Fruit fly (Drosophila melanogaster) whole organism, embryonic: Measurements from ENCODE around the gene CG43389.

ENCODE experiments used
- Aef1 ChIP-seq: fragments of 200-800 bp; sonication (Bioruptor generic); IDR thresholded peaks from 3 replicates; pipeline ENCODE4 v1.3.6; 2022; ENCODE audit warnings: missing biosample characterization, missing genetic modification characterization
- Asciz ChIP-seq: fragments of 200-800 bp; sonication (Bioruptor generic); optimal IDR thresholded peaks from 2 replicates; lab custom pipeline; 2017; ENCODE audit warnings: missing biosample characterization, mild to moderate bottlenecking, missing genetic modification characterization, missing genetic modification reagents
- Atf3 ChIP-seq: fragments of 200-800 bp; sonication (Bioruptor generic); optimal IDR thresholded peaks from 3 replicates; lab custom pipeline; 2016; ENCODE audit warnings: missing biosample characterization, missing genetic modification characterization
- CG10366 ChIP-seq: fragments of 200-800 bp; sonication (Bioruptor generic); IDR thresholded peaks from 2 replicates; pipeline ENCODE4 v1.3.6; 2022; ENCODE audit warnings: missing biosample characterization, missing genetic modification characterization
- CG10543 ChIP-seq: fragments of 200-800 bp; sonication (Bioruptor generic); optimal IDR thresholded peaks from 3 replicates; lab custom pipeline; 2017; ENCODE audit warnings: missing biosample characterization, mild to moderate bottlenecking, missing genetic modification characterization, moderate library complexity
- CG10654 ChIP-seq: fragments of 200-800 bp; sonication (Bioruptor generic); optimal IDR thresholded peaks from 2 replicates; lab custom pipeline; 2016; ENCODE audit warnings: missing biosample characterization, missing genetic modification characterization
- CG10959 ChIP-seq: fragments of 200-800 bp; sonication (Bioruptor generic); IDR thresholded peaks from 2 replicates; pipeline ENCODE4 v1.3.6; 2022; ENCODE audit warnings: missing biosample characterization, missing genetic modification characterization
- CG10979 ChIP-seq: fragments of 200-800 bp; sonication (Bioruptor generic); optimal IDR thresholded peaks from 2 replicates; lab custom pipeline; 2018; ENCODE audit warnings: missing biosample characterization, mild to moderate bottlenecking, missing genetic modification characterization, moderate library complexity
- CG11247 ChIP-seq: fragments of 200-800 bp; sonication (Bioruptor generic); IDR thresholded peaks from 2 replicates; pipeline ENCODE4 v1.3.6; 2022; ENCODE audit warnings: missing biosample characterization, missing genetic modification characterization
- CG13775 ChIP-seq: fragments of 200-800 bp; sonication (Bioruptor generic); optimal IDR thresholded peaks from 3 replicates; lab custom pipeline; 2017; ENCODE audit warnings: missing biosample characterization, mild to moderate bottlenecking, missing genetic modification characterization
- CG14441 ChIP-seq: fragments of 200-800 bp; sonication (Bioruptor generic); IDR thresholded peaks from 2 replicates; pipeline ENCODE4 v1.3.6; 2022; ENCODE audit warnings: missing biosample characterization, missing genetic modification characterization
- CG17802 ChIP-seq: fragments of 200-800 bp; sonication (Bioruptor generic); optimal IDR thresholded peaks from 2 replicates; lab custom pipeline; 2018; ENCODE audit warnings: missing biosample characterization, mild to moderate bottlenecking, missing genetic modification characterization, moderate library complexity
- CG1792 ChIP-seq: fragments of 200-800 bp; sonication (Bioruptor generic); optimal IDR thresholded peaks from 2 replicates; lab custom pipeline; 2016; ENCODE audit warnings: missing biosample characterization, missing genetic modification characterization
- CG32532 ChIP-seq: fragments of 200-800 bp; sonication (Bioruptor generic); IDR thresholded peaks from 2 replicates; pipeline ENCODE4 v1.3.6; 2022; ENCODE audit warnings: missing biosample characterization, missing genetic modification characterization
- CG32772 ChIP-seq: fragments of 200-800 bp; sonication (Bioruptor generic); IDR thresholded peaks from 2 replicates; pipeline ENCODE4 v1.3.6; 2022; ENCODE audit warnings: missing biosample characterization, missing genetic modification characterization
- CG3726 ChIP-seq: fragments of 200-800 bp; sonication (Bioruptor generic); IDR thresholded peaks from 3 replicates; pipeline ENCODE4, ENCODE4 v1.3.6; 2022; ENCODE audit warnings: missing biosample characterization, missing genetic modification characterization
- CG42726 ChIP-seq: fragments of 200-800 bp; sonication (Bioruptor generic); IDR thresholded peaks from 2 replicates; pipeline ENCODE4 v1.3.6; 2022; ENCODE audit warnings: missing biosample characterization, missing genetic modification characterization; ENCODE audit not compliant: partially characterized antibody
- CG6654 ChIP-seq: fragments of 200-800 bp; sonication (Bioruptor generic); optimal IDR thresholded peaks from 2 replicates; lab custom pipeline; 2017; ENCODE audit warnings: missing biosample characterization, mild to moderate bottlenecking, missing genetic modification characterization
- CG7839 ChIP-seq: fragments of 200-800 bp; sonication (Bioruptor generic); optimal IDR thresholded peaks from 3 replicates; lab custom pipeline; 2018; ENCODE audit warnings: missing biosample characterization, mild to moderate bottlenecking, missing genetic modification characterization, moderate library complexity
- CG9932 ChIP-seq: fragments of 200-800 bp; sonication (Bioruptor generic); IDR thresholded peaks from 2 replicates; pipeline ENCODE4 v1.3.6; 2022; ENCODE audit warnings: missing biosample characterization, missing genetic modification characterization
- CTCF ChIP-seq: fragments of 200-800 bp; sonication (Bioruptor generic); optimal IDR thresholded peaks from 2 replicates; lab custom pipeline; 2017; ENCODE audit warnings: missing biosample characterization, mild to moderate bottlenecking, missing genetic modification characterization, moderate library complexity
- Chrac-16 ChIP-seq: fragments of 200-800 bp; sonication (Bioruptor generic); optimal IDR thresholded peaks from 3 replicates; lab custom pipeline; 2016; ENCODE audit warnings: missing biosample characterization, missing genetic modification characterization
- Deaf1 ChIP-seq: fragments of 200-800 bp; optimal IDR thresholded peaks from 3 replicates; lab custom pipeline; 2019; ENCODE audit warnings: missing biosample characterization, mild to moderate bottlenecking, missing genetic modification characterization, moderate library complexity
- Dll ChIP-seq: fragments of 200-800 bp; sonication (Bioruptor generic); IDR thresholded peaks from 4 replicates; pipeline ENCODE4 v1.3.6; 2022; ENCODE audit warnings: missing biosample characterization, missing genetic modification characterization; ENCODE audit not compliant: partially characterized antibody
- Fer3 ChIP-seq: fragments of 200-800 bp; sonication (Bioruptor generic); optimal IDR thresholded peaks from 2 replicates; lab custom pipeline; 2018; ENCODE audit warnings: missing biosample characterization, mild to moderate bottlenecking, missing genetic modification characterization, moderate library complexity
- HHEX ChIP-seq: fragments of 200-800 bp; sonication (Bioruptor generic); optimal IDR thresholded peaks from 3 replicates; lab custom pipeline; 2017; ENCODE audit warnings: missing biosample characterization, mild to moderate bottlenecking, missing genetic modification characterization, missing genetic modification reagents
- Jarid2 ChIP-seq: fragments of 200-800 bp; sonication (Bioruptor generic); optimal IDR thresholded peaks from 3 replicates; lab custom pipeline; 2017; ENCODE audit warnings: mild to moderate bottlenecking, missing biosample characterization, missing genetic modification reagents, missing genetic modification characterization
- MBD-R2 ChIP-seq: fragments of 200-800 bp; sonication (Bioruptor generic); IDR thresholded peaks from 2 replicates; pipeline ENCODE4 v1.3.6; 2022; ENCODE audit warnings: missing biosample characterization, missing genetic modification characterization
- Nf-YC ChIP-seq: fragments of 200-800 bp; optimal IDR thresholded peaks from 3 replicates; lab custom pipeline; 2019; ENCODE audit warnings: missing biosample characterization, mild to moderate bottlenecking, missing genetic modification characterization, moderate library complexity
- Oaz ChIP-seq: fragments of 200-800 bp; sonication (Bioruptor generic); IDR thresholded peaks from 2 replicates; pipeline ENCODE4 v1.3.6; 2022; ENCODE audit warnings: missing biosample characterization, missing genetic modification characterization
- Pdp1 ChIP-seq, 2 experiments: fragments of 200-800 bp; sonication (Bioruptor generic); optimal IDR thresholded peaks; 3 replicates each; lab custom pipeline; 2016; ENCODE audit warnings: missing biosample characterization in 2 of 2, missing genetic modification characterization in 2 of 2, mild to moderate bottlenecking in 1 of 2, moderate library complexity in 1 of 2
- ase ChIP-seq: fragments of 200-800 bp; sonication (Bioruptor generic); IDR thresholded peaks from 3 replicates; pipeline ENCODE4 v1.3.6; 2022; ENCODE audit warnings: missing biosample characterization, missing genetic modification characterization
- bsh ChIP-seq, 2 experiments: fragments of 200-800 bp; sonication (Bioruptor generic); optimal IDR thresholded peaks; 2 replicates each; lab custom pipeline; 2017 to 2018; ENCODE audit warnings: mild to moderate bottlenecking in 2 of 2, missing biosample characterization in 2 of 2, missing genetic modification characterization in 2 of 2, moderate library complexity in 1 of 2
- corto ChIP-seq: fragments of 200-800 bp; sonication (Bioruptor generic); optimal IDR thresholded peaks from 2 replicates; lab custom pipeline; 2016; ENCODE audit warnings: missing biosample characterization, mild to moderate bottlenecking, missing genetic modification characterization, moderate library complexity
- dati ChIP-seq: fragments of 200-800 bp; sonication (Bioruptor generic); IDR thresholded peaks from 2 replicates; pipeline ENCODE4 v1.3.6; 2022; ENCODE audit warnings: missing biosample characterization, missing genetic modification characterization
- dmrt11E ChIP-seq: fragments of 200-800 bp; sonication (Bioruptor generic); optimal IDR thresholded peaks from 3 replicates; lab custom pipeline; 2018; ENCODE audit warnings: missing biosample characterization, mild to moderate bottlenecking, missing genetic modification characterization, moderate library complexity
- eyg ChIP-seq: fragments of 200-800 bp; sonication (Bioruptor generic); optimal IDR thresholded peaks from 3 replicates; lab custom pipeline; 2016; ENCODE audit warnings: missing biosample characterization, missing genetic modification characterization
- gsb ChIP-seq: fragments of 200-800 bp; sonication (Bioruptor generic); IDR thresholded peaks from 2 replicates; pipeline ENCODE4 v1.3.6; 2022; ENCODE audit warnings: missing biosample characterization, missing genetic modification characterization
- jing ChIP-seq: fragments of 200-800 bp; sonication (Bioruptor generic); optimal IDR thresholded peaks from 2 replicates; lab custom pipeline; 2018; ENCODE audit warnings: missing biosample characterization, mild to moderate bottlenecking, missing genetic modification characterization
- maf-S ChIP-seq: fragments of 200-800 bp; sonication (Bioruptor generic); optimal IDR thresholded peaks from 2 replicates; lab custom pipeline; 2016; ENCODE audit warnings: missing biosample characterization, missing genetic modification characterization
- otp ChIP-seq: fragments of 200-800 bp; sonication (Bioruptor generic); IDR thresholded peaks from 3 replicates; pipeline ENCODE4, ENCODE4 v1.3.6; 2022; ENCODE audit warnings: missing biosample characterization, missing genetic modification characterization
- pan ChIP-seq, 4 experiments: fragments of >200 bp in 3 of 4; fragments of 200-800 bp in 1 of 4; sonication (Bioruptor generic) in 1 of 4; optimal IDR thresholded peaks in 3 of 4; IDR thresholded peaks in 1 of 4; 2 replicates each; pipeline versions ENCODE4 v1.3.6 to Lab custom; 2017 to 2022; ENCODE audit warnings: missing biosample characterization in 2 of 4, missing genetic modification characterization in 2 of 4, mixed read lengths in 1 of 4
- sc ChIP-seq, 3 experiments: fragments of >200 bp in 2 of 3; fragments of 200-800 bp in 1 of 3; sonication (Bioruptor generic) in 1 of 3; optimal IDR thresholded peaks; 2 replicates in 2 of 3; 3 replicates in 1 of 3; lab custom pipeline; 2017; ENCODE audit warnings: mild to moderate bottlenecking in 1 of 3, missing biosample characterization in 1 of 3, missing genetic modification characterization in 1 of 3, missing genetic modification reagents in 1 of 3
- slbo ChIP-seq: fragments of 200-800 bp; sonication (Bioruptor generic); IDR thresholded peaks from 2 replicates; pipeline ENCODE4 v1.3.6; 2022; ENCODE audit warnings: missing biosample characterization, missing genetic modification characterization
- sob ChIP-seq: fragments of 200-800 bp; sonication (Bioruptor generic); IDR thresholded peaks from 2 replicates; pipeline ENCODE4 v1.3.6; 2022; ENCODE audit warnings: missing biosample characterization, missing genetic modification characterization
- sr ChIP-seq: fragments of 200-800 bp; sonication (Bioruptor generic); IDR thresholded peaks from 3 replicates; pipeline ENCODE4 v1.3.6; 2022; ENCODE audit warnings: missing biosample characterization, missing genetic modification characterization
- tin ChIP-seq: fragments of 200-800 bp; sonication (Bioruptor generic); optimal IDR thresholded peaks from 3 replicates; lab custom pipeline; 2016; ENCODE audit warnings: missing biosample characterization, missing genetic modification characterization
- trem ChIP-seq: fragments of 200-800 bp; optimal IDR thresholded peaks from 3 replicates; lab custom pipeline; 2019; ENCODE audit warnings: missing biosample characterization, mild to moderate bottlenecking, missing genetic modification characterization, moderate library complexity
- ttk ChIP-seq: fragments of 200-800 bp; sonication (Bioruptor generic); IDR thresholded peaks from 2 replicates; pipeline ENCODE4 v2.1.2; 2022; ENCODE audit warnings: missing biosample characterization, missing genetic modification characterization
- zfh1 ChIP-seq: fragments of 200-800 bp; sonication (Bioruptor generic); IDR thresholded peaks from 3 replicates; pipeline ENCODE4 v1.3.6; 2022; ENCODE audit warnings: missing biosample characterization, missing genetic modification characterization

Gene CG43389

dm6 chr3L:3288414-3288813 lies 40.6 kb downstream of the CG43389 start (continued):
- TF ChIP-seq CG10959 (GFP tag; lab: Robert Waterston, UW) (peak; percentile 44), CG32532 (GFP tag; lab: Robert Waterston, UW) (peak; percentile 86), jing (GFP tag; lab: Kevin White, UChicago) (no peak), CG11247 (GFP tag; lab: Robert Waterston, UW) (peak; percentile 68), Chrac-16 (GFP tag; lab: Kevin White, UChicago) (no peak), Oaz (GFP tag; lab: Robert Waterston, UW) (peak; percentile 36; the same call in 1 of the 2 replicates), sob (GFP tag; lab: Robert Waterston, UW) (peak; percentile 53; the same call in 1 of the 2 replicates), CG13775 (GFP tag; lab: Kevin White, UChicago) (no peak), CTCF (GFP tag; lab: Kevin White, UChicago) (peak; percentile 98), CG3726 (GFP tag; lab: Robert Waterston, UW) (0 out of 3 replicates have a peak, but pooled peaks have one; percentile 43), ase (GFP tag; lab: Robert Waterston, UW) (peak; percentile 57; the same call in 1 of the 3 replicates), Dll (GFP tag; lab: Robert Waterston, UW) (no peak), CG10366 (peak; percentile 48), zfh1 (GFP tag; lab: Robert Waterston, UW) (peak; percentile 38; the same call in 1 of the 3 replicates), ttk (GFP tag; lab: Robert Waterston, UW) (peak; percentile 44), maf-S (GFP tag; lab: Kevin White, UChicago) (no peak), tin (GFP tag; lab: Kevin White, UChicago) (peak; percentile 60), MBD-R2 (peak; percentile 18; the same call in 1 of the 2 replicates), dmrt11E (tag; lab: Kevin White, UChicago) (no peak), Nf-YC (no peak), otp (GFP tag; lab: Robert Waterston, UW) (peak; percentile 12; the same call in 1 of the 3 replicates), CG32772 (peak; percentile 40; the same call in 1 of the 2 replicates), CG10654 (GFP tag; lab: Kevin White, UChicago) (peak; percentile 35), Jarid2 (peak; percentile 4), Asciz (GFP tag; lab: Kevin White, UChicago) (no peak), CG10979 (tag; lab: Kevin White, UChicago) (peak; percentile 36), CG7839 (tag; lab: Kevin White, UChicago) (peak; percentile 49), CG6654 (GFP tag; lab: Kevin White, UChicago) (no peak), CG14441 (GFP tag; lab: Robert Waterston, UW) (peak; percentile 41; the same call in 1 of the 2 replicates), pan (optimal IDR thresholded peaks at IDR 0.05; lab: Kevin White, UChicago) (no peak), pan (GFP tag; optimal IDR thresholded peaks at IDR 0.05 in 1 of 2, IDR thresholded peaks at IDR 0.05 in 1 of 2) (peak in 1 of 2 experiments; percentile 48), slbo (GFP tag; lab: Robert Waterston, UW) (peak; percentile 79), corto (GFP tag; lab: Kevin White, UChicago) (no peak), eyg (GFP tag; lab: Kevin White, UChicago) (no peak), sr (GFP tag; lab: Robert Waterston, UW) (0 out of 3 replicates have a peak, but pooled peaks have one; percentile 21), Fer3 (peak; percentile 32), Aef1 (GFP tag; lab: Robert Waterston, UW) (peak; percentile 34; the same call in 1 of the 3 replicates), HHEX (GFP tag; lab: Kevin White, UChicago) (peak; percentile 4), sc (optimal IDR thresholded peaks at IDR 0.05; lab: Kevin White, UChicago) (no peak), sc (GFP tag; optimal IDR thresholded peaks at IDR 0.05; lab: Kevin White, UChicago) (no peak), CG10543 (GFP tag; lab: Kevin White, UChicago) (no peak), CG9932 (GFP tag; lab: Robert Waterston, UW) (peak; percentile 59), Deaf1 (no peak), CG17802 (peak; percentile 2), bsh (GFP tag; optimal IDR thresholded peaks at IDR 0.05; lab: Kevin White, UChicago) (no peak), CG42726 (GFP tag; lab: Robert Waterston, UW) (peak; percentile 33; the same call in 1 of the 2 replicates), Pdp1 (GFP tag; optimal IDR thresholded peaks at IDR 0.05; lab: Kevin White, UChicago) (no peak), gsb (GFP tag; lab: Robert Waterston, UW) (no peak), Atf3 (GFP tag; lab: Kevin White, UChicago) (no peak), trem (tag; lab: Kevin White, UChicago) (no peak), CG1792 (GFP tag; lab: Kevin White, UChicago) (no peak), dati (GFP tag; lab: Robert Waterston, UW) (0 out of 2 replicates have a peak, but pooled peaks have one; percentile 12)
